Worm (Caenorhabditis elegans): ENCODE results near the gene snet-1.

DNA sequence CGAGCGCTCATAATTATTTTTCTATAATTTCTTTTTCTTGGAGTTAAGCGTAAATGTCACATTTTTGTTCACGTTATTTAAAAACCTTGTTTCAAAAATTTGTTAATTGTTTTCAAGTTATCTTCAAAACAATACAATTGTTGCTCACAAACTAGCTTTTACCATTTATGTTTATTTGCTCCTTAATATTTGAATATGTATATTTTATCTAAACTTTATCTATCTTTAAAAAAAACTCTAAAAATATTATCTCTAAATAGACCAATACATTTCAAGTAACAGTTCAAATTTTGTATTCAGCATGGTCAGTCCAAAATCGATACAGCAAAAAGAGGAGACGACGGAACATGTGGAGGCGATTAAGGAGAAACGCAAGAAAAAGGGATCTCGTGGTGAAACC, 12.8 kb downstream of the snet-1 start, which contains the start of gene R11G1.7:
- TF ChIP-seq pes-1 (GFP tag; IDR thresholded peaks at IDR 0.05) = no peak
- TF ChIP-seq tbx-37 (GFP tag; conservative IDR thresholded peaks at IDR 0.05) = no peak
- no peak for TF ChIP-seq ama-1 (optimal IDR thresholded peaks at IDR 0.05)
- no peak for TF ChIP-seq ets-7 (tag; optimal IDR thresholded peaks at IDR 0.05)
- TF ChIP-seq hmg-4 (GFP tag; optimal IDR thresholded peaks at IDR 0.05) = no peak

Measured in whole organism, early embryonic.